Worm (Caenorhabditis elegans): ENCODE measurements around the gene ZK593.3.

Gene ZK593.3

DNA sequence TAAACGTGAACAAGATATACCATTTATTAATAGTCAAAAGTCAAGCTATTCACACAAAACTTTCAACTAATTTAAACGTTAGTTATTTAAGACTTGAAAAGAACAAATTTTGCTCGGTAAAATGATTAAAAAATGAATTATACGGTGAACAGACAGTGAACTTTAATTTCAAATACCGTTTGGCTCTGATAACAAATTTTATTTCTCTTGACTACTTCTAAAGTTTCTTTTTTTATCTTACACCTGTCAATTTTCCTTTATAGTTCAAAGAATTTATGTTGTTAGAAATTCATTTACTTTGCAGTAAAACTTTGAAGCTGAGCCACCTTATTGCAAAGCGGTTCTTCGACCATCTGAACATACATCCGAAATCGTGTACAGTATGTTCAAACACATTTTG is at the start of gene ZK593.3:
Gene ZK593.3 (plus strand): TSS at position 301 of the 400 bp plus-strand sequence.
- peak; percentile 29 for TF ChIP-seq dmd-6 (GFP tag; IDR thresholded peaks at IDR 0.05)
- TF ChIP-seq nhr-237 (tag; optimal IDR thresholded peaks at IDR 0.05): no peak
- TF ChIP-seq ZK546.5 (tag; optimal IDR thresholded peaks at IDR 0.05): no peak
- no peak for TF ChIP-seq jun-1 (tag; optimal IDR thresholded peaks at IDR 0.05)

DNA sequence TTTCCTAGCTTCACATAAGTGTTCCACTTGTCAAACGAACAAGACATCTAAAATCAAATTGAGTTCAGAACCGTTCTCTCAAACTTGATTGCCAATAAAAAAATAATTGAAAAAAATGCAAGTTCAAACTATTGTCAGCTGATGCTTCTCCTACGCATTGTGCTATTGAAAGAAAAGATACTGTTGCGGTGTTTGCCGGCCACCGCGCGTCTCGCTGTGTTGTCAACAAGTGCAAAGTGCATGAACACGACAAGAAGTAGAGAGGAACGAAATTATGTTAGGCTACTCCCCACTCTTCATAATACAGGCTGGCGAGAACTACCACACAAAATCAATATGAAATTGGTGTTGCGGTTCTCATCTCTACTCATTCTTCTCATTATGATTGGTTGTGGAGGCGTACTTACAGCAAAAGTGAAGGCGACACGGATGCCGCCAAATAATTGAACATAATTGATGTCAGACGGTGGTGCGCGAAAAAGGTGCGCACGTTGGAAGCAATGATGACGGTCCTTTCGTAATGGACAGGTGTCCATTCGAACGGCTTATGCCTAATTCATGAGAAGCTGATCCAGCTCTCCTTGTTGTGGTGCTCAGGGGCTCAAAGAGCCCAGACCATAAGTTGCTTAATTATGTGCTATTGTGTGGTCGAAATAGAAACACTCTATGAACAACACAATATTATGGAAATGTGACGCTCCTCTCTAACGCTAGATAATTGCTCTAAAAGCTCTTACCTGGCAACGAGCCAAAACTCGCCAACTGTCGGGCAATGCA is 47.9 kb upstream of the ZK593.3 start:
- TF ChIP-seq nhr-111 (GFP tag; optimal IDR thresholded peaks at IDR 0.05): no peak
- 0 out of 2 replicates have a peak, but pooled peaks have one; percentile 9 for TF ChIP-seq F26F4.8 (GFP tag; conservative IDR thresholded peaks at IDR 0.05)
- peak in 1 of 2 experiments; percentile 89 for TF ChIP-seq unc-62 (GFP tag; optimal IDR thresholded peaks at IDR 0.05 in 1 of 2)
- no peak for TF ChIP-seq unc-62 (tag; optimal IDR thresholded peaks at IDR 0.05)
- no peak for TF ChIP-seq daf-16 (GFP tag; optimal IDR thresholded peaks at IDR 0.05)
- peak; percentile 71 for TF ChIP-seq daf-16 (tag; optimal IDR thresholded peaks at IDR 0.05)

DNA sequence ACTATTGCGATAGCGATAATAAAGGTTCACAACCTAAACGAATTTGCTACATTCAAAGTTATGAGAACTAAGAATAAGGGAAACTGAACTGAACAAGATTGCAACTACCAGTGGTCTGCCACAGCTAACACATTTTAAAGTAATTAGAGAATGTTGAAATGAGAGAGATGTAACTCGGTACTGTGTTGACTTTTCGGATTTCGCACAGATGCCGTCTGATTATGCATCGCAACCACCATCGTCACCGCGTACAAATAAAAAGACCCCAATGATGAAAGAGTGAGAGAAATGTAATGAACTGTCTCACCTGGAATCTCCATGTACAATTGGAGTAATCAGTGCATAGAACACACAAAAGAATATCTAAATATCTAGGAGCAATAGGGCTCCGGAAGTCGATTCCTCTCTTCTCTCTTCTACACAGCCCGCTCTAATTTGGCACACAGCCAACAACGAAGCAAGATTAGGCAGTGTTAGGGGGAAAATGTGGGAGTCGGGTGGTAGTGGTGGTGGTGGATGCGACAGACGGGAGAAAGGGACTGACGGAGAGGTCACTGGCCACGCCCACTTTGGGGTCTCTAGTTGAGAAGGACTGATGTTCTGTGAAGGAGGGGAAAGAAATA is 46.7 kb upstream of the ZK593.3 start, which contains the start of gene F13E9.11:
Gene F13E9.11 (minus strand): TSS at position 507 of the 623 bp plus-strand sequence.
- no peak for TF ChIP-seq pha-4 (GFP tag; IDR thresholded peaks at IDR 0.05)
- TF ChIP-seq pha-4 (tag; optimal IDR thresholded peaks at IDR 0.05): no peak
- TF ChIP-seq vab-7 (GFP tag; IDR thresholded peaks at IDR 0.05): no peak
- no peak for TF ChIP-seq tag-97 (GFP tag; IDR thresholded peaks at IDR 0.05)
- no peak for TF ChIP-seq Y105C5A.15 (GFP tag; IDR thresholded peaks at IDR 0.05)
- no peak for TF ChIP-seq zip-2 (tag; optimal IDR thresholded peaks at IDR 0.05)
- TF ChIP-seq rbr-2 (tag; optimal IDR thresholded peaks at IDR 0.05): peak; percentile 54
- TF ChIP-seq dpl-1 (GFP tag; optimal IDR thresholded peaks at IDR 0.05): no peak
- no peak for TF ChIP-seq nhr-25 (tag; optimal IDR thresholded peaks at IDR 0.05; ENCODE audit: borderline replicate concordance, insufficient read depth)
- TF ChIP-seq unc-62 (GFP tag; optimal IDR thresholded peaks at IDR 0.05 in 1 of 2): peak in 1 of 2 experiments; percentile 97
- no peak for TF ChIP-seq unc-62 (tag; optimal IDR thresholded peaks at IDR 0.05)
- TF ChIP-seq nhr-42 (GFP tag; IDR thresholded peaks at IDR 0.05): no peak
- TF ChIP-seq Y75B8A.6 (GFP tag; IDR thresholded peaks at IDR 0.05): no peak
- TF ChIP-seq F26F4.8 (GFP tag; conservative IDR thresholded peaks at IDR 0.05): no peak
- TF ChIP-seq ceh-20 (GFP tag; IDR thresholded peaks at IDR 0.05): no peak
- no peak for TF ChIP-seq zip-11 (GFP tag; IDR thresholded peaks at IDR 0.05)
- no peak for TF ChIP-seq mdt-29 (GFP tag; IDR thresholded peaks at IDR 0.05)
- no peak for TF ChIP-seq lsy-2 (tag; optimal IDR thresholded peaks at IDR 0.05)
- no peak for TF ChIP-seq lin-39 (tag; optimal IDR thresholded peaks at IDR 0.05)
- no peak for TF ChIP-seq mdl-1 (tag; optimal IDR thresholded peaks at IDR 0.05)
- TF ChIP-seq snpc-4 (tag; optimal IDR thresholded peaks at IDR 0.05): no peak
- TF ChIP-seq arid-1 (GFP tag; conservative IDR thresholded peaks at IDR 0.05): no peak
- no peak for TF ChIP-seq hlh-30 (tag; optimal IDR thresholded peaks at IDR 0.05; ENCODE audit: insufficient read depth)
- TF ChIP-seq pqm-1 (tag; optimal IDR thresholded peaks at IDR 0.05): no peak
- no peak for TF ChIP-seq zfp-3 (GFP tag; conservative IDR thresholded peaks at IDR 0.05)
- TF ChIP-seq attf-4 (tag; optimal IDR thresholded peaks at IDR 0.05): no peak
- TF ChIP-seq dmd-9 (GFP tag; IDR thresholded peaks at IDR 0.05): no peak
- no peak for TF ChIP-seq set-16 (GFP tag; IDR thresholded peaks at IDR 0.05)
- no peak for TF ChIP-seq mes-2 (tag; optimal IDR thresholded peaks at IDR 0.05; ENCODE audit: poor library complexity, severe bottlenecking)
- no peak for TF ChIP-seq php-3 (GFP tag; IDR thresholded peaks at IDR 0.05)
- no peak for TF ChIP-seq egl-27 (tag; optimal IDR thresholded peaks at IDR 0.05)
- 0 out of 2 replicates have a peak, but pooled peaks have one; percentile 10 for TF ChIP-seq ctbp-1 (GFP tag; IDR thresholded peaks at IDR 0.05)
- no peak for TF ChIP-seq zag-1 (tag; optimal IDR thresholded peaks at IDR 0.05)
- no peak for TF ChIP-seq ceh-28 (tag; optimal IDR thresholded peaks at IDR 0.05)
- TF ChIP-seq mxl-3 (GFP tag; optimal IDR thresholded peaks at IDR 0.05): peak; percentile 14
- no peak for TF ChIP-seq hmg-1.1 (GFP tag; IDR thresholded peaks at IDR 0.05)
- TF ChIP-seq hif-1 (tag; optimal IDR thresholded peaks at IDR 0.05): no peak
- TF ChIP-seq ceh-32 (tag; optimal IDR thresholded peaks at IDR 0.05; ENCODE audit: poor library complexity): no peak

All from whole organism, L4 larva.